Worm (Caenorhabditis elegans) whole organism, midembryonic: ENCODE results near the gene Y53F4B.5.
"Not testable (repeated sequence)": the region's sequence is repeated elsewhere in the genome, so short reads cannot be mapped to it uniquely, and the experiment has no call there.

Source experiments
- T22C8.4 ChIP-seq: fragments of 200-800 bp; sonication (Bioruptor generic); IDR thresholded peaks from 2 replicates; pipeline ENCODE4 v1.3.6; 2022; ENCODE audit warnings: missing genetic modification characterization, missing compliant biosample characterization
- cog-1 ChIP-seq: sonication (generic microtip); optimal IDR thresholded peaks from 2 replicates; lab custom pipeline; 2016; ENCODE audit warnings: missing genetic modification characterization, missing compliant biosample characterization
- flt-1 ChIP-seq: fragments of 200-800 bp; sonication (Bioruptor generic); IDR thresholded peaks from 2 replicates; pipeline ENCODE4 v1.3.6; 2022; ENCODE audit warnings: missing genetic modification characterization, missing compliant biosample characterization
- klf-2 ChIP-seq: fragments of 200-800 bp; sonication (Bioruptor generic); conservative IDR thresholded peaks from 2 replicates; pipeline ENCODE4 v1.3.6; 2022; ENCODE audit warnings: missing genetic modification reagents, missing genetic modification characterization, missing compliant biosample characterization
- med-1 ChIP-seq: sonication (generic microtip); optimal IDR thresholded peaks from 2 replicates; lab custom pipeline; 2017; ENCODE audit warnings: missing genetic modification characterization, mild to moderate bottlenecking, missing compliant biosample characterization, antibody characterized with exemption, missing genetic modification reagents; ENCODE audit not compliant: insufficient read depth
- ref-1 ChIP-seq: fragments of 200-800 bp; sonication (Bioruptor generic); conservative IDR thresholded peaks from 2 replicates; pipeline ENCODE4 v1.3.6; 2022; ENCODE audit warnings: missing genetic modification reagents, missing genetic modification characterization, missing compliant biosample characterization
- tab-1 ChIP-seq: fragments of 200-800 bp; sonication (Bioruptor generic); IDR thresholded peaks from 2 replicates; pipeline ENCODE4 v1.3.6; 2022; ENCODE audit warnings: missing genetic modification characterization, missing compliant biosample characterization
- ztf-23 ChIP-seq: fragments of 200-800 bp; sonication (Bioruptor generic); IDR thresholded peaks from 2 replicates; pipeline ENCODE4 v1.3.6; 2022; ENCODE audit warnings: missing genetic modification reagents, missing genetic modification characterization, missing compliant biosample characterization
- ztf-29 ChIP-seq: fragments of 200-800 bp; sonication (Bioruptor generic); IDR thresholded peaks from 2 replicates; pipeline ENCODE4 v1.3.6; 2022; ENCODE audit warnings: missing genetic modification reagents, missing genetic modification characterization, missing compliant biosample characterization

Y53F4B.5 gene

DNA sequence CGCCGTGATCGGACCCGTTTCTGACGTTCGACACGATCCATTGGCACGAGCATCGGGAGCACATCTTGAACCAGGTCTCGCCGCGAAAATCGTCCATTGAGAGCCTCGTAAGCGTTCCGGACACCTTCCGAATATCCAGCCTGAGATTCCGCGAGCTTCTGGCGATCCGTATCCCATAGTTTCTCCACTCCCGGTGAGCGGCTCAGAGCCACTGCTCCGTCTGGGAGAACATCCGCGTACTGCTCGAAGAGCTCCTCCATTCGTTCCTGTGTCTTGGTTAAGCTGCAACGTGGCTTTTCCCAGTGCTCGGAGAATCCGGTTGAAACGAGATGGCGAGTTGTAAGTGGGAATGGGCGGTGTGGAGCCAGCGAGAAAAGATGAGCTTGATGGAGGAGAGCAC lies 21.3 kb upstream of the Y53F4B.5 start:
- no peak for TF ChIP-seq ztf-29 (GFP tag; lab: Robert Waterston, UW)
- TF ChIP-seq ztf-23 (GFP tag; lab: Robert Waterston, UW) = no peak
- no peak for TF ChIP-seq cog-1
- TF ChIP-seq flt-1 = no peak
- no peak for TF ChIP-seq T22C8.4 (GFP tag; lab: Robert Waterston, UW)
- TF ChIP-seq ref-1 = no peak
- no peak for TF ChIP-seq med-1
- no peak for TF ChIP-seq klf-2 (GFP tag; lab: Robert Waterston, UW)

DNA sequence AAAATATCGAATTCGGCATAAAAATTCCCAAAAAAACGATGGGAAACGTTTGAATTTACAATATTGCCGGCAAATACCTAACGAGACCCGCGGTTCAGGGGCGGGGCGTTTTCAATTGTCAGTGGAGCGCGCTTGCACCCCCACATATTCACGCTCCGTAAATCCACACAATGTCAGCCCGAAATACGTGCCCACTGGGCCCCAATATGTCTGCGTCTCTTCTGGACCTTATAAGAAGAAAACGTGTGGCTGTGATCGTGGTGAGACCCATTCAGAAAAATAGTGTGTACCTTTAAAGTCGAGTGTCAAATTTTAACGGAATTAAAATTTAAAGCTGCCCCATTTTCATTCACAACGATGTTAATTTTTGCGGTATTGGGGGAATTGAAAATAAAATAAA lies 20.7 kb upstream of the Y53F4B.5 start:
- TF ChIP-seq tab-1 (GFP tag; lab: Robert Waterston, UW) (no peak), klf-2 (GFP tag; lab: Robert Waterston, UW) (no peak), T22C8.4 (GFP tag; lab: Robert Waterston, UW) (no peak), ztf-23 (GFP tag; lab: Robert Waterston, UW) (no peak), flt-1 (no peak), ref-1 (no peak), cog-1 (no peak), med-1 (no peak), ztf-29 (GFP tag; lab: Robert Waterston, UW) (no peak)

DNA sequence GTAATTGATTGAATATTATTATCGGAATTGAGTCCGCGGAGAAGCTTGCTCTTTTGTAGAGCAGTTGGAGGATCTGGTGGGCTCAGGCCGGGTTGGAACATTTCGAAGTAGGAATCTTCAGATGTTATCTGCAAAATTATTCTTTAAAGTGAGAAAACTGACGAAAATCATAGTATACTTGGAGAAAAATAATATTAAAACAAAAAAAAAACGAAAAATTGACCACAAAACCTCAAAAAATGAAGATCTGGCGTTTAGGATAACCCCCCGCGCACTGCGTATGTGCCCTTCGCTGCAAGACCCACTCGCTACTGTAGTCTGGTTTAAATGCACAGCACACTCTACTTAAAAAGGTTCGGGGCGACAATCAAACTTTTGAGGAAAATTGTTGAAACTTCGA lies 19.6 kb upstream of the Y53F4B.5 start, which contains the start of gene Y53F4B.10:
Gene Y53F4B.10, minus strand, starts transcription at position 101 of the 400 bp plus-strand sequence.
- TF ChIP-seq ztf-23 (GFP tag; lab: Robert Waterston, UW) (no peak), ref-1 (no peak), ztf-29 (GFP tag; lab: Robert Waterston, UW) (no peak), tab-1 (GFP tag; lab: Robert Waterston, UW) (no peak)

DNA sequence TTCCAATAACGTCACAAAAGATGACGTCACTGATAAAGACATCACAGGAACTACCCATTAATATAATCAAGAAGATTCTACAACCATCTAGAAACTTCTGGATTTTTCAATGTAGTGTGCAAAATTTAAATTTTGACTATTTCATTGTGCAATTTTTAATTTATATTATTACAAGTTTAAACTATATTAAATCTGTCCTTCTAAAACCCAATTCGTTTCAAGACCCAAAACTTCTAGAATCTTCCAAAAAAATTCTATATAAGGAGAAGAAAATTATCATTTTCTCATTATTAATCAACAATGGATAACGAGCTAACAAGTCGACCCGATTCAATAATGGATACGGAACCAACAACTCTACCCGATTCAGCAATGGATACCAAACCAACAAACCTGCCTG lies 8.8 kb upstream of the Y53F4B.5 start, which contains the start of gene Y53F4B.7:
Gene Y53F4B.7, plus strand, starts transcription at position 301 of the 400 bp plus-strand sequence.
- not testable (repeated sequence) for TF ChIP-seq med-1, ref-1, flt-1

DNA sequence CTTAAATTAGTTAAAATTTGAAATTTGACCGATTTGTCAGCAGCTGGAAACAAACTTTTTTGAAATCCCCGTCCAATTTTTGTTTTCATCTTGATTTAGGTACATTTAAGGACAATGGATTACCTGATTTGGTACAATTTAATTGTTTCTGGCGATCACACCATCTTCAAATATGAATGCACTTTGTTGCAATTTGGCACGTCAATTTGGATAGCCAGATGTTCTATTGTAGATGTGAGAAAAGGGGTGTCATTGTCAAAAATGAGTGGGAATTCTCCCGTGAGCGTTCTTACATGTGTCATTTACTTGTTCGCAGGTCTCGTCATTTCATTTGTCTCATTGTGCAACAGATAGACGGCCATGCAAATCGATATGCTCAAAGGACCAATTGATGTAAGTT lies 4.4 kb upstream of the Y53F4B.5 start, which contains the start of gene Y53F4B.43:
Gene Y53F4B.43, plus strand, starts transcription at position 301 of the 400 bp plus-strand sequence.
- not testable (repeated sequence) for TF ChIP-seq klf-2, ztf-29, T22C8.4 (GFP tag; lab: Robert Waterston, UW)

DNA sequence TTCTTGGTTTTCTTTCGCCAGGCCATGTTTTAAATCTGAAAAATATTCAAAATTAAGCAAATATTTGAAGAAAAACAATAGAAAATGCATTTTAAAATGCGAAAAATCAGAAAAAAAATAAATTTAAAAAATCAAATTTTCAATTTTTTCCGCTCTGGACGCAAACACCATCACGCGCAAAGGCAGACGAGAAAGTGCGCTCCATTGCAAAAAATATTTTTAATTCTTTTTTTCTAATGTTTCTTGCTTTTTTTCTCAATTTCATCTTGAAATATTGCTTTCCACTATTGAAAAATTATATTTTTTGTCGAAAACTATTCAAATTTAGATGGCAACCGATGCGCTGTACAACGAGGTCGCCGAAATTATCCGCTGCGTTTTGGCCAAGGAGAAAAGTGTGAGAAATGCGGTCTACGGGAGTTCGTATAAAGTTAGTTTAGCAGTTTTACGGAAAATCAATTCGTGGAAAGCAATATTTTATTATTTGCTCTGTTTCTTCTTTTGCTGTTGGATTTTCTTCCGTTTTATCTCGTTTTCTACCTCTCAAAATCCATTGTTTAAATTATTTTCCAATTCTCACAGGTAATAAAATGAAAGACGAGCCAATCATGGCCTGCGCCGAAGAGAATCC lies 14.4 kb downstream of the Y53F4B.5 start, which contains the start of the genes pole-4, nsun-5 and metl-2:
Gene pole-4, minus strand, starts transcription at position 35 of the 631 bp plus-strand sequence.
Gene nsun-5, plus strand, starts transcription at position 298 of the 631 bp plus-strand sequence.
Gene metl-2, plus strand, starts transcription at position 581 of the 631 bp plus-strand sequence.
- TF ChIP-seq cog-1 (no peak), ztf-23 (GFP tag; lab: Robert Waterston, UW) (no peak), flt-1 (no peak), klf-2 (GFP tag; lab: Robert Waterston, UW) (no peak), med-1 (no peak), T22C8.4 (GFP tag; lab: Robert Waterston, UW) (no peak), tab-1 (GFP tag; lab: Robert Waterston, UW) (no peak), ztf-29 (GFP tag; lab: Robert Waterston, UW) (no peak), ref-1 (no peak)

DNA sequence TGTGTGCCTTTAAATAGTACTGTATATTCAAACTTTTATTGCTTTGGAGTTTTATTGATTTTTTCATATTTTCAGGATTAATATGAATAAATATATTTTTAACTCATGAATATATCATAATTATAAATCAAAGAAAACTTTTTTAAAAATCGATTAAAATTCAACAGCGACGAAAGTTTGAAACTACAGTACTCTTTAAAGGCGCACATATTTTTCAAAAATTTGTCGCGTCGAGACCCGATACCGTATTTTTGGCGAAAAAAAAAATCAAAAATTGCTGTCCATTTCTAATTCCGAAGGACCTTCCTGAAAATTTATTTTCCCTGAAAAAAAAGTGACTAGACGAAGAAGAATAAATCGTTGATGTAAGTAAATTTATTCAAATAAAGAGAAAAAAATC lies 15.5 kb downstream of the Y53F4B.5 start:
- TF ChIP-seq ref-1 = no peak
- TF ChIP-seq T22C8.4 (GFP tag; lab: Robert Waterston, UW) = no peak
- TF ChIP-seq ztf-23 (GFP tag; lab: Robert Waterston, UW) = no peak
- no peak for TF ChIP-seq flt-1
- TF ChIP-seq med-1 = no peak
- TF ChIP-seq ztf-29 (GFP tag; lab: Robert Waterston, UW) = no peak
- TF ChIP-seq tab-1 (GFP tag; lab: Robert Waterston, UW) = no peak
- TF ChIP-seq klf-2 (GFP tag; lab: Robert Waterston, UW) = no peak
- TF ChIP-seq cog-1 = no peak

DNA sequence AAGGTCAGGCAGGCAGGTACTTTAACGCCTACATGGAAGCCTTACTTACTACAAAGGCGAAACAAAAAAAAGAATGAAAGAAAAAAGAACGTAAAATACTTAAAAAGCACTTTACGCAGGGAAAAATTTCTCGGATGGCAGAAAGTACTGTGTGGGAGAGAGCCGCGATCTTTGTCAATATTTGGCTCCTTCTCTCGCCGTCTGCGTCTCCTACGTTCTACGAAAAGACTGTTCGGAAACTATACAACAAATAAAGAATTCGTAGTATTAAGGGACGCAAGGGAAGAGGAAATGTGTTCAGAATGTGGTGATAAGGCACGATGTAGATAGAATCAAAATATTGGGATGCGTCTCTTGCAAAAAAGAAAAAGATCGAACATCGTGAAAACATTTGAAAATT lies 16.7 kb downstream of the Y53F4B.5 start:
- no peak for TF ChIP-seq med-1
- TF ChIP-seq klf-2 (GFP tag; lab: Robert Waterston, UW) = no peak
- TF ChIP-seq tab-1 (GFP tag; lab: Robert Waterston, UW) = no peak
- TF ChIP-seq ztf-29 (GFP tag; lab: Robert Waterston, UW) = no peak
- TF ChIP-seq ztf-23 (GFP tag; lab: Robert Waterston, UW) = no peak
- TF ChIP-seq ref-1 = no peak
- no peak for TF ChIP-seq flt-1
- TF ChIP-seq T22C8.4 (GFP tag; lab: Robert Waterston, UW) = no peak
- no peak for TF ChIP-seq cog-1

DNA sequence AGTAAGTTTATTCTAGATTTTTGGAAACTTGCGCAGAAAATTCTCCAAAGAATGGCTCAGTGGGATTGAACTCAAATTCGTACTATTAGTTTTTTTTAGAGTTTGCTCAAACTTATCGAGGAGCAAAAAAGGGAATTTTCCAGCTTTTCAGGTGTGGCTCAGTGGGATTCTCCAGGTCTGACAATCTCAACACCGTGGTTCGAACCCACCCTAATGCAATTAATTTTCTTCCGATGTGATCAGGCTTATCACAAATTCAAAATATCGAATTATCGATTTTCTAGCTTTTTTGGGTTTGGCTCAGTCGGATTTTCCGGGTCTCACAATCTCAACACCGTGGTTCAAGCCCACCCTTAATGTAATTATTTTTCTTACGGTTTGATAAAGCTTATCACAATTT lies 17.4 kb downstream of the Y53F4B.5 start:
- TF ChIP-seq ztf-29 (GFP tag; lab: Robert Waterston, UW) (no peak), cog-1 (no peak), T22C8.4 (GFP tag; lab: Robert Waterston, UW) (no peak), med-1 (no peak), klf-2 (GFP tag; lab: Robert Waterston, UW) (no peak), ref-1 (no peak), ztf-23 (GFP tag; lab: Robert Waterston, UW) (no peak), tab-1 (GFP tag; lab: Robert Waterston, UW) (no peak), flt-1 (no peak)

DNA sequence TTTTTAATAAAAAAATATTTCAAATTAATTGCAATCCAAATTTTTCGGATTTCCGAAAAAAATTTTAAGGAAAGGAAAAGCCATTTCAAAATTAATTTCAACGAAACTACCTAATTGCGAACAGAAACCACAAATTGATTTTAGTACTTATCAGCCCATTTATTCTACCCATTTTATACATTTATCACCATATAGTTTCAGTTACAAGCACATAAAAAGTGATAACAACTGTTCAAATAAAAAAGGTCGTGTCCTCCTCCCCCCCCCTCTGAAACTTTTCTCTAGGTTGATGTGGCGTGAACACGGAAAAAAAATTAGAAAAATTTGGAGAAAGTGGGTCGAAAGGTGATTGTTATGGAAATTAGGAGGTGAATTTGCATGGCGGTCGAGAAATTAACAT lies 18.9 kb downstream of the Y53F4B.5 start:
- no peak for TF ChIP-seq ztf-29 (GFP tag; lab: Robert Waterston, UW)
- no peak for TF ChIP-seq cog-1
- no peak for TF ChIP-seq klf-2 (GFP tag; lab: Robert Waterston, UW)
- TF ChIP-seq flt-1 = no peak
- TF ChIP-seq T22C8.4 (GFP tag; lab: Robert Waterston, UW) = no peak
- no peak for TF ChIP-seq med-1
- TF ChIP-seq ztf-23 (GFP tag; lab: Robert Waterston, UW) = no peak
- no peak for TF ChIP-seq ref-1
- TF ChIP-seq tab-1 (GFP tag; lab: Robert Waterston, UW) = no peak
